Worm (Caenorhabditis elegans): Measurements from ENCODE around the gene F11C1.1.

DNA sequence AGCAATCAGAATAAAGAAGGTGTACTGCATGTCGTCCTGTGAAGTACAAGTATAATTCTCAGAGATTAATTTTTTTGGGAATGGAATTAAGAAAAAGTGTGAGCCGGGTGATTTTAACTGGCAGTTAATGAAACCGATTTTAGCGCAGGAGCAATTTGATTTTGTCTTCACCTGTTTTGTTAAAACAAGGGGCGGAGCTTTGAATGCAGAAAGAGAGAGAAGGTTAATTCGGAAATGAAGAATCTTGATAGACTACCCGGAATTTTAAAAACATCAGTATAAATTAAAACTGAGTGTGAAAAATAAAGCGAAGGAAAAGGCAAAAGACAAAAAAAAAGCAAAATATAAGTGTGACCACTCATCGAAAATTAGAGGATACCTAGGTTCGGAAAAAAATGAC, 43.8 kb downstream of the F11C1.1 start, which contains the start of gene C05E7.3:
- TF ChIP-seq pbrm-1 (GFP tag; IDR thresholded peaks at IDR 0.05) = no peak
- TF ChIP-seq madf-3 (GFP tag; IDR thresholded peaks at IDR 0.05) = no peak
- no peak for TF ChIP-seq unc-130 (GFP tag; optimal IDR thresholded peaks at IDR 0.05)
- TF ChIP-seq unc-62 (GFP tag; optimal IDR thresholded peaks at IDR 0.05) = no peak
- no peak for TF ChIP-seq K11D2.4 (GFP tag; IDR thresholded peaks at IDR 0.05)
- no peak for TF ChIP-seq F37B4.10 (GFP tag; IDR thresholded peaks at IDR 0.05)
- TF ChIP-seq nhr-120 (GFP tag; IDR thresholded peaks at IDR 0.05) = no peak
- no peak for TF ChIP-seq ztf-6 (GFP tag; IDR thresholded peaks at IDR 0.05)
- TF ChIP-seq cebp-1 (GFP tag; IDR thresholded peaks at IDR 0.05) = no peak
- TF ChIP-seq cebp-1 (tag; optimal IDR thresholded peaks at IDR 0.05) = no peak
- TF ChIP-seq snpc-4 (GFP tag; optimal IDR thresholded peaks at IDR 0.05) = no peak
- no peak for TF ChIP-seq snpc-4 (tag; optimal IDR thresholded peaks at IDR 0.05)
- no peak for TF ChIP-seq tbp1 (GFP tag; optimal IDR thresholded peaks at IDR 0.05)
- no peak for TF ChIP-seq atf-7 (tag; optimal IDR thresholded peaks at IDR 0.05)
- TF ChIP-seq efl-1 (GFP tag; optimal IDR thresholded peaks at IDR 0.05) = no peak

Measured in whole organism, young adult.